Worm (Caenorhabditis elegans): Measurements from ENCODE around the gene C54C6.7.

The C54C6.7 gene

ce11 chrIII:3546323-3546722, at the start of gene C54C6.7:
TSS of gene C54C6.7 (minus strand) at chrIII:3546423.
- TF ChIP-seq nhr-12 (tag; optimal IDR thresholded peaks at IDR 0.05): no peak
- no peak for TF ChIP-seq nhr-21 (tag; optimal IDR thresholded peaks at IDR 0.05)
- TF ChIP-seq mbf-1 (tag; optimal IDR thresholded peaks at IDR 0.05): no peak
- TF ChIP-seq aly-2 (tag; optimal IDR thresholded peaks at IDR 0.05): no peak
- no peak for TF ChIP-seq fos-1 (tag; optimal IDR thresholded peaks at IDR 0.05)
- no peak for TF ChIP-seq skn-1 (tag; optimal IDR thresholded peaks at IDR 0.05)
- TF ChIP-seq lsy-2 (tag; optimal IDR thresholded peaks at IDR 0.05): no peak
- TF ChIP-seq nhr-25 (tag; optimal IDR thresholded peaks at IDR 0.05): no peak

DNA sequence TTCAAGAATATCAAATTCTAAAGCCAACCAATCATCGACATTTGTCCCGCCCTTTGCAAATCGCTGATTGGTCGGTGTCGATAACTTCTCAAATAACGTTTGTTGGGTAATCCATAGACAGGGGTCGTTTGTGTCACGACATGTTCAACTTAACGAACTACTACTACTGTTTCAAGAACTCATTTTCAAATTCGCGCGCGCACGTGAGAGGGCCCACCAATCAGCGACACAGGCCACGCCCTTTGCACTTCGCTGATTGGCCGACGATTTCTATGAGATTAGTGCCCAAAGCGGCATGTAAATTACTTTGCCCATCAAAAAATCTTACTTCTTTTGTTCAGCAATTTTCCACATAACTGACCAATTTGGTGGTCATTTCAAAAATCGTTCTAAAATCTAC, 48.5 kb upstream of the C54C6.7 start:
- no peak for TF ChIP-seq blmp-1 (tag; optimal IDR thresholded peaks at IDR 0.05; ENCODE audit: insufficient read depth)
- TF ChIP-seq lsy-2 (tag; optimal IDR thresholded peaks at IDR 0.05): no peak

DNA sequence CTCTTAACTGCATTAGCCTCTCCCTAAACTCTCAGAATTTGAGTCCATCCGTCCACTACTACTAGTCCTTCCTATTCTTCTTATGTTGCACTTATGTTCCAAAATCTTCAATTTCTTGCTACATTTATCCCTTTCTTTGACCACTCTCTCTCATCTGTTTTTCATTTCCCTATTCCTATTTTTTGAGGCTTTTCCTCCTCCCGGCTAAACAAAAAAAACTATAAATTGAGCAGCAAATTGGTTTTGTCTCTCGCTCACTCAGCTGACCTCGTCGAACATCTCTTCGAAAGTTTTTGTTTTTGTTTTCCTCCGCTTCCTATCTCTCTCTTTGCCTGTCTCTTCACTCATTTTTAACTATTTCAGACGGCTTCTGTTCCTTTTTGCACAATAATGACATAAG, 44.1 kb upstream of the C54C6.7 start, which contains the start of gene ptp-1:
TSS of gene ptp-1 (plus strand) at position 358 of the 400 bp plus-strand sequence.
- TF ChIP-seq C34F6.9 (tag; optimal IDR thresholded peaks at IDR 0.05) (peak; percentile 11), nhr-237 (tag; optimal IDR thresholded peaks at IDR 0.05) (no peak), elt-3 (tag; optimal IDR thresholded peaks at IDR 0.05) (no peak)

ce11 chrIII:3588183-3588582, 42.0 kb upstream of the C54C6.7 start:
- TF ChIP-seq ceh-82 (tag; optimal IDR thresholded peaks at IDR 0.05): no peak
- TF ChIP-seq nhr-21 (tag; optimal IDR thresholded peaks at IDR 0.05): no peak
- TF ChIP-seq ztf-4 (tag; optimal IDR thresholded peaks at IDR 0.05): no peak
- no peak for TF ChIP-seq Y55F3AM.14 (GFP tag; optimal IDR thresholded peaks at IDR 0.05)
- TF ChIP-seq nhr-25 (tag; optimal IDR thresholded peaks at IDR 0.05): no peak
- TF ChIP-seq nhr-77 (tag; optimal IDR thresholded peaks at IDR 0.05): no peak

DNA sequence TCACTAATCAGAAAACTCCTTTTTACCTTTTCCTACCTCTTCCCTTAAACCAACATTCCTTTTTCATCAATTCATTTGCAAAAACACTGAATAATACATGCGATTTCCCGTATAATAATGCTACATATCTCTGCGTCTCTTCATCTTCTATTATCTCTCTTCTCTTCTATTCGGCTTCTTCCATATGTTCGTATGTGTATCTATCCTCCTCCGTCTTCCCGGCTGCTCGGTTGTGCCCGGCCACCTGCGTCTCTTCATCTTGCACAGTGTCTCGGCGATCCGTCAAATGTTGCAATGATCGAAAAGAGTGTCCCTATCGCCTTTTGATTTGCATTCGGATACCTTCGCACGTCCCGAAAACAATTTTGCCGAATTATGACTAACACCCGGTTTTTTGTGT, 37.1 kb upstream of the C54C6.7 start:
- TF ChIP-seq ceh-82 (tag; optimal IDR thresholded peaks at IDR 0.05) (no peak), unc-55 (GFP tag; optimal IDR thresholded peaks at IDR 0.05) (peak; percentile 59), zag-1 (tag; optimal IDR thresholded peaks at IDR 0.05) (no peak), R02D3.7 (tag; optimal IDR thresholded peaks at IDR 0.05) (no peak), mbf-1 (tag; optimal IDR thresholded peaks at IDR 0.05) (no peak), nhr-11 (tag; optimal IDR thresholded peaks at IDR 0.05) (no peak)

DNA sequence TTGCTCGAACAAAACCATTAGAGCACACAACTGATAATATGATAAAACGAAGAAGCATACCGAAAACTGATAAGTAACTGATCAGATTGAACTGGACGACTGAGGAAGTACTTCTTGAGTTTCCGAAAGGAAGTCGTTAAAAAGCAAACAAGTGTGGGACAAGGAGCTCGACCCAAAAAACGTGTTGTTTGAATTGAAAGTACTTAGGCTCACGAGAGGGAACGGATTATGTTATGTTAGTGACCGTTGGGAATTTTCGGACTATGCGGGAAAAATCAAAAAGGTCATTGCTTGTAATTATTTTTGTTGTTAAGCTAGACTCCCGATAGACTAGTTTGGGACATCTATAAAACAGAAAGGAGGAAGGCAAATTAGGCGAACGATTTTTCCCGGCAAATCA, 35.4 kb upstream of the C54C6.7 start, which contains the start of gene C48D5.3:
TSS of gene C48D5.3 (minus strand) at position 101 of the 400 bp plus-strand sequence.
- TF ChIP-seq dmd-4 (tag; optimal IDR thresholded peaks at IDR 0.05) (no peak), ceh-16 (tag; optimal IDR thresholded peaks at IDR 0.05) (no peak), nhr-237 (tag; optimal IDR thresholded peaks at IDR 0.05) (no peak), fos-1 (tag; optimal IDR thresholded peaks at IDR 0.05) (peak; percentile 19)

ce11 chrIII:3573281-3573680, 27.1 kb upstream of the C54C6.7 start, which contains the start of gene nhr-6:
TSS of gene nhr-6 (plus strand) at chrIII:3573581.
- TF ChIP-seq unc-62 (GFP tag; optimal IDR thresholded peaks at IDR 0.05) (no peak), sem-4 (tag; optimal IDR thresholded peaks at IDR 0.05) (no peak), fos-1 (tag; optimal IDR thresholded peaks at IDR 0.05) (no peak), F13H6.1 (tag; optimal IDR thresholded peaks at IDR 0.05) (no peak)

- no peak for TF ChIP-seq Y55F3AM.14 (GFP tag; optimal IDR thresholded peaks at IDR 0.05)
- no peak for TF ChIP-seq egl-27 (tag; optimal IDR thresholded peaks at IDR 0.05)
- no peak for TF ChIP-seq nhr-10 (tag; optimal IDR thresholded peaks at IDR 0.05)
- TF ChIP-seq R02D3.7 (tag; optimal IDR thresholded peaks at IDR 0.05): no peak
- no peak for TF ChIP-seq mdl-1 (tag; optimal IDR thresholded peaks at IDR 0.05)
- TF ChIP-seq nhr-6 (tag; optimal IDR thresholded peaks at IDR 0.05): no peak
- TF ChIP-seq nhr-23 (tag; optimal IDR thresholded peaks at IDR 0.05): no peak
- TF ChIP-seq ZK546.5 (tag; optimal IDR thresholded peaks at IDR 0.05): no peak
- no peak for TF ChIP-seq gmeb-1 (tag; optimal IDR thresholded peaks at IDR 0.05)
- no peak for TF ChIP-seq ceh-82 (tag; optimal IDR thresholded peaks at IDR 0.05)
- peak; percentile 75 for TF ChIP-seq fos-1 (tag; optimal IDR thresholded peaks at IDR 0.05)
- TF ChIP-seq elt-3 (tag; optimal IDR thresholded peaks at IDR 0.05): no peak
- no peak for TF ChIP-seq skn-1 (tag; optimal IDR thresholded peaks at IDR 0.05)
- no peak for TF ChIP-seq crh-2 (tag; optimal IDR thresholded peaks at IDR 0.05)
- TF ChIP-seq blmp-1 (tag; optimal IDR thresholded peaks at IDR 0.05; ENCODE audit: insufficient read depth): no peak
- peak; percentile 63 for TF ChIP-seq sma-9 (GFP tag; optimal IDR thresholded peaks at IDR 0.05)
- TF ChIP-seq sma-9 (tag; optimal IDR thresholded peaks at IDR 0.05): no peak
- peak; percentile 3 for TF ChIP-seq F13H6.1 (tag; optimal IDR thresholded peaks at IDR 0.05)
- no peak for TF ChIP-seq unc-62 (GFP tag; optimal IDR thresholded peaks at IDR 0.05)
- no peak for TF ChIP-seq sem-4 (tag; optimal IDR thresholded peaks at IDR 0.05)
- TF ChIP-seq alr-1 (tag; optimal IDR thresholded peaks at IDR 0.05): no peak
- no peak for TF ChIP-seq elt-1 (tag; optimal IDR thresholded peaks at IDR 0.05)
- no peak for TF ChIP-seq ztf-4 (tag; optimal IDR thresholded peaks at IDR 0.05)
- no peak for TF ChIP-seq nhr-129 (tag; optimal IDR thresholded peaks at IDR 0.05)
Observed at ce11 chrIII:3571371-3571902, 25.2 kb upstream of the C54C6.7 start.
